Fruit fly (Drosophila melanogaster): Measurements from ENCODE around the gene Pgant2.

dm6 chr2L:3361821-3362220 lies 64.7 kb downstream of the Pgant2 start:
- TF ChIP-seq pan (optimal IDR thresholded peaks at IDR 0.05), result no peak
- no peak for TF ChIP-seq EcR (GFP tag; optimal IDR thresholded peaks at IDR 0.05)
- no peak for TF ChIP-seq CG8478 (optimal IDR thresholded peaks at IDR 0.05)
- TF ChIP-seq psq (optimal IDR thresholded peaks at IDR 0.05), result no peak
- no peak for TF ChIP-seq usp (GFP tag; optimal IDR thresholded peaks at IDR 0.05)
- TF ChIP-seq Dll (optimal IDR thresholded peaks at IDR 0.05), result no peak
